Worm (Caenorhabditis elegans) whole organism, young adult: Measurements from ENCODE around the gene flp-4.

Experiments
- B0035.1 ChIP-seq: sonication (generic microtip); optimal IDR thresholded peaks from 2 replicates; lab custom pipeline; 2016; ENCODE audit warnings: missing genetic modification characterization, mild to moderate bottlenecking, missing compliant biosample characterization, missing genotype, missing genetic modification reagents
- C17E4.6 ChIP-seq: fragments of 200-800 bp; sonication (Bioruptor generic); IDR thresholded peaks from 2 replicates; pipeline ENCODE4 v1.3.6; 2022; ENCODE audit warnings: missing genetic modification reagents, missing genetic modification characterization, missing compliant biosample characterization
- F10E7.11 ChIP-seq: sonication (generic microtip); optimal IDR thresholded peaks from 2 replicates; lab custom pipeline; 2017; ENCODE audit warnings: mild to moderate bottlenecking, missing genetic modification characterization, moderate library complexity, missing compliant biosample characterization
- F22D6.2 ChIP-seq: sonication (generic microtip); optimal IDR thresholded peaks from 2 replicates; lab custom pipeline; 2016; ENCODE audit warnings: mild to moderate bottlenecking, missing genetic modification characterization, missing compliant biosample characterization
- F33H1.4 ChIP-seq: fragments of 200-800 bp; sonication (Bioruptor generic); IDR thresholded peaks from 2 replicates; pipeline ENCODE4 v1.3.6; 2022; ENCODE audit warnings: missing genetic modification reagents, missing genetic modification characterization, missing compliant biosample characterization
- F37B4.10 ChIP-seq: fragments of 200-800 bp; sonication (Bioruptor generic); IDR thresholded peaks from 2 replicates; pipeline ENCODE4 v1.3.6; 2022; ENCODE audit warnings: missing genetic modification characterization, missing compliant biosample characterization
- F49E8.2 ChIP-seq: sonication (generic microtip); optimal IDR thresholded peaks from 3 replicates; lab custom pipeline; 2017; ENCODE audit warnings: missing genetic modification characterization, mild to moderate bottlenecking, missing compliant biosample characterization, antibody characterized with exemption, moderate library complexity; ENCODE audit not compliant: insufficient read depth
- F52B5.7 ChIP-seq: sonication (generic microtip); optimal IDR thresholded peaks from 2 replicates; lab custom pipeline; 2016; ENCODE audit warnings: mild to moderate bottlenecking, missing genetic modification characterization, missing compliant biosample characterization
- F57A8.1 ChIP-seq: fragments of 200-800 bp; sonication (Bioruptor generic); optimal IDR thresholded peaks from 2 replicates; lab custom pipeline; 2018; ENCODE audit warnings: mild to moderate bottlenecking, missing genetic modification characterization, moderate library complexity, missing compliant biosample characterization
- Y67H2A.10 ChIP-seq: fragments of 200-800 bp; sonication (Bioruptor generic); conservative IDR thresholded peaks from 2 replicates; pipeline ENCODE4 v1.3.6; 2022; ENCODE audit warnings: missing genetic modification reagents, missing genetic modification characterization, missing compliant biosample characterization
- ama-1 ChIP-seq, 3 experiments: fragments of 150-350 bp in 1 of 3; sonication (generic microtip) in 2 of 3; optimal IDR thresholded peaks; 2 replicates each; lab custom pipeline; 2014 to 2018; ENCODE audit warnings: missing biosample characterization in 2 of 3, missing genetic modification characterization in 2 of 3, missing genetic modification reagents in 2 of 3
- atf-7 ChIP-seq: sonication (generic microtip); optimal IDR thresholded peaks from 2 replicates; lab custom pipeline; 2017; ENCODE audit warnings: mild to moderate bottlenecking, missing genetic modification characterization, missing compliant biosample characterization
- die-1 ChIP-seq: sonication (generic microtip); optimal IDR thresholded peaks from 2 replicates; lab custom pipeline; 2016; ENCODE audit warnings: missing genotype, mild to moderate bottlenecking, missing genetic modification characterization, missing compliant biosample characterization
- efl-1 ChIP-seq: fragments of 150-350 bp; optimal IDR thresholded peaks from 2 replicates; lab custom pipeline; 2014; ENCODE audit warnings: missing biosample characterization, missing genetic modification reagents, missing genetic modification characterization
- ekl-4 ChIP-seq: fragments of 200-800 bp; sonication (Bioruptor generic); IDR thresholded peaks from 2 replicates; pipeline ENCODE4 v1.3.6; 2022; ENCODE audit warnings: missing genetic modification reagents, missing genetic modification characterization, missing compliant biosample characterization
- gei-17 ChIP-seq: fragments of 200-800 bp; sonication (Bioruptor generic); optimal IDR thresholded peaks from 2 replicates; lab custom pipeline; 2018; ENCODE audit warnings: mild to moderate bottlenecking, missing genetic modification characterization, missing compliant biosample characterization
- hlh-12 ChIP-seq: sonication (generic microtip); optimal IDR thresholded peaks from 2 replicates; lab custom pipeline; 2016; ENCODE audit warnings: missing genetic modification characterization, missing compliant biosample characterization
- hmg-1.2 ChIP-seq: fragments of 200-800 bp; sonication (Bioruptor generic); IDR thresholded peaks from 2 replicates; pipeline ENCODE4 v1.3.6; 2022; ENCODE audit warnings: missing genetic modification reagents, missing genetic modification characterization, missing compliant biosample characterization
- hrde-1 ChIP-seq: sonication (generic microtip); optimal IDR thresholded peaks from 2 replicates; lab custom pipeline; 2016; ENCODE audit warnings: missing genetic modification characterization, mild to moderate bottlenecking, missing compliant biosample characterization, moderate library complexity, missing genotype, missing genetic modification reagents, borderline replicate concordance
- hsf-1 ChIP-seq: fragments of 200-800 bp; sonication (Bioruptor generic); IDR thresholded peaks from 2 replicates; pipeline ENCODE4 v1.3.6; 2022; ENCODE audit warnings: missing genetic modification reagents, missing genetic modification characterization, missing compliant biosample characterization
- lin-26 ChIP-seq: fragments of 200-800 bp; sonication (Bioruptor generic); IDR thresholded peaks from 2 replicates; pipeline ENCODE4 v1.3.6; 2022; ENCODE audit warnings: missing genetic modification reagents, missing genetic modification characterization, missing compliant biosample characterization
- lin-35 ChIP-seq, 3 experiments: fragments of 150-350 bp in 2 of 3; sonication (generic microtip) in 1 of 3; optimal IDR thresholded peaks; 2 replicates each; lab custom pipeline; 2014 to 2018; ENCODE audit warnings: missing biosample characterization in 3 of 3, missing genetic modification characterization in 3 of 3, missing genetic modification reagents in 3 of 3
- lin-40 ChIP-seq: sonication (generic microtip); optimal IDR thresholded peaks from 2 replicates; lab custom pipeline; 2016; ENCODE audit warnings: missing genetic modification characterization, mild to moderate bottlenecking, missing compliant biosample characterization, missing genotype, missing genetic modification reagents
- lin-54 ChIP-seq: fragments of 200-800 bp; sonication (Bioruptor generic); optimal IDR thresholded peaks from 2 replicates; lab custom pipeline; 2018; ENCODE audit warnings: mild to moderate bottlenecking, missing genetic modification characterization, missing compliant biosample characterization
- lsl-1 ChIP-seq: fragments of 200-800 bp; sonication (Bioruptor generic); optimal IDR thresholded peaks from 2 replicates; lab custom pipeline; 2018; ENCODE audit warnings: mild to moderate bottlenecking, missing genetic modification characterization, moderate library complexity, missing compliant biosample characterization
- madf-6 ChIP-seq: fragments of 200-800 bp; sonication (Bioruptor generic); IDR thresholded peaks from 2 replicates; pipeline ENCODE4 v1.3.6; 2022; ENCODE audit warnings: missing genetic modification reagents, missing genetic modification characterization, missing compliant biosample characterization
- mxl-1 ChIP-seq: sonication (generic microtip); optimal IDR thresholded peaks from 2 replicates; lab custom pipeline; 2016; ENCODE audit warnings: missing genetic modification characterization, missing compliant biosample characterization
- nfya-2 ChIP-seq: fragments of 200-800 bp; sonication (Bioruptor generic); IDR thresholded peaks from 2 replicates; pipeline ENCODE4 v1.3.6; 2022; ENCODE audit warnings: missing genetic modification reagents, missing genetic modification characterization, missing compliant biosample characterization
- pbrm-1 ChIP-seq: fragments of 200-800 bp; sonication (Bioruptor generic); IDR thresholded peaks from 2 replicates; pipeline ENCODE4 v1.3.6; 2022; ENCODE audit warnings: missing genetic modification reagents, missing genetic modification characterization, missing compliant biosample characterization
- rec-8 ChIP-seq, 2 experiments: sonication (generic microtip); optimal IDR thresholded peaks; 2 replicates each; lab custom pipeline; 2016; ENCODE audit warnings: mild to moderate bottlenecking in 2 of 2, missing genetic modification characterization in 2 of 2, missing genetic modification reagents in 2 of 2, missing genotype in 2 of 2, missing biosample characterization in 1 of 2, missing compliant biosample characterization in 1 of 2, moderate library complexity in 1 of 2
- repo-1 ChIP-seq: sonication (generic microtip); optimal IDR thresholded peaks from 2 replicates; lab custom pipeline; 2017; ENCODE audit warnings: mild to moderate bottlenecking, missing genetic modification characterization, missing compliant biosample characterization
- rpc-1 ChIP-seq, 2 experiments: fragments of 150-350 bp in 1 of 2; sonication (generic microtip) in 1 of 2; optimal IDR thresholded peaks; 2 replicates each; lab custom pipeline; 2014 to 2018; ENCODE audit warnings: missing biosample characterization in 1 of 2, missing genetic modification characterization in 1 of 2, missing genetic modification reagents in 1 of 2, missing genotype in 1 of 2
- sdz-38 ChIP-seq: sonication (generic microtip); optimal IDR thresholded peaks from 2 replicates; lab custom pipeline; 2016; ENCODE audit warnings: missing genotype, missing genetic modification characterization, missing compliant biosample characterization
- snpc-1.1 ChIP-seq: sonication (generic microtip); optimal IDR thresholded peaks from 2 replicates; lab custom pipeline; 2017; ENCODE audit warnings: missing genetic modification characterization, mild to moderate bottlenecking, missing compliant biosample characterization, antibody characterized with exemption, moderate library complexity, missing genotype, missing genetic modification reagents; ENCODE audit not compliant: insufficient read depth
- snpc-1.3 ChIP-seq: sonication (generic microtip); optimal IDR thresholded peaks from 2 replicates; lab custom pipeline; 2017; ENCODE audit warnings: missing genetic modification characterization, mild to moderate bottlenecking, missing compliant biosample characterization, antibody characterized with exemption, moderate library complexity, missing genotype, missing genetic modification reagents; ENCODE audit not compliant: insufficient read depth
- tbx-9 ChIP-seq: sonication (generic microtip); optimal IDR thresholded peaks from 2 replicates; lab custom pipeline; 2016; ENCODE audit warnings: borderline replicate concordance, missing genetic modification characterization, inconsistent platforms, missing compliant biosample characterization
- xnd-1 ChIP-seq: sonication (generic microtip); optimal IDR thresholded peaks from 2 replicates; lab custom pipeline; 2016; ENCODE audit warnings: missing genotype, missing genetic modification reagents, missing genetic modification characterization, missing compliant biosample characterization
- zim-3 ChIP-seq: sonication (generic microtip); optimal IDR thresholded peaks from 2 replicates; lab custom pipeline; 2017; ENCODE audit warnings: mild to moderate bottlenecking, missing genetic modification characterization, moderate library complexity, missing compliant biosample characterization
- ztf-6 ChIP-seq: fragments of 200-800 bp; sonication (Bioruptor generic); IDR thresholded peaks from 2 replicates; pipeline ENCODE4 v1.3.6; 2022; ENCODE audit warnings: missing genetic modification reagents, missing genetic modification characterization, missing compliant biosample characterization

Gene flp-4

DNA sequence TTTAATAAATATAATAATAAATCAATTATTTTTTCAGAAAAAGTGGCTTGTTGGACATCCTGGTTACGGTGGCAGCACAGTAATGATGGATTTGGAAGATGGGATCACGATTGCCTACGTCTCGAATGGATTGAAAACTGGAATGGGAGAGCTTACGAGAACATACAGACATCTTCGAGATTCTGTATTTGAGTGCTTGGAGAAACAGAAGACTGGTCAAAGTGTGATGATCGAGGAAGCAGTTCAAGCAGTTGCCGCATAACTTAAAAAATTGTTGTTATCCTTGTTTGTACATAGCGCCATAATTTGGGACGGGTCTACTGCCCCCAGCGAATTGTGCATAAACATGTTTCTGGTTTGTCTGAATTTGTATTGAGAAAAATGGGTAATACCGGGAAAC, 49.8 kb downstream of the flp-4 start:
- no peak for TF ChIP-seq mxl-1 (tag; lab: Kevin White, UChicago)
- TF ChIP-seq F10E7.11 = peak; percentile 11
- TF ChIP-seq Y67H2A.10 (GFP tag; lab: Robert Waterston, UW) = no peak
- 0 out of 2 replicates have a peak, but pooled peaks have one; percentile 17 for TF ChIP-seq pbrm-1 (GFP tag; lab: Robert Waterston, UW)
- peak; percentile 63; the same call in 1 of the 2 replicates for TF ChIP-seq ekl-4 (GFP tag; lab: Robert Waterston, UW)
- TF ChIP-seq ztf-6 (GFP tag; lab: Robert Waterston, UW) = no peak
- no peak for TF ChIP-seq lin-35 (GFP tag; optimal IDR thresholded peaks at IDR 0.05; lab: Kevin White, UChicago)
- peak; percentile 50 for TF ChIP-seq repo-1 (tag; lab: Kevin White, UChicago)
- TF ChIP-seq rec-8 (tag; optimal IDR thresholded peaks at IDR 0.05; lab: Kevin White, UChicago) = no peak
- TF ChIP-seq hmg-1.2 = 0 out of 2 replicates have a peak, but pooled peaks have one; percentile 14
- peak; percentile 41; the same call in 1 of the 2 replicates for TF ChIP-seq lin-26 (GFP tag; lab: Robert Waterston, UW)
- no peak for TF ChIP-seq F22D6.2 (tag; lab: Kevin White, UChicago)
- peak; percentile 21 for TF ChIP-seq die-1
- TF ChIP-seq lin-54 = no peak
- no peak for TF ChIP-seq tbx-9
- peak; percentile 47 for TF ChIP-seq F49E8.2 (tag; lab: Kevin White, UChicago)
- peak; percentile 8; the same call in 1 of the 2 replicates for TF ChIP-seq F33H1.4
- peak; percentile 51 for TF ChIP-seq F52B5.7
- no peak for TF ChIP-seq F37B4.10 (GFP tag; lab: Robert Waterston, UW)
- peak; percentile 49; the same call in 1 of the 2 replicates for TF ChIP-seq hsf-1
- TF ChIP-seq rpc-1 (optimal IDR thresholded peaks at IDR 0.05; lab: Kevin White, UChicago) = no peak
- TF ChIP-seq rpc-1 (tag; optimal IDR thresholded peaks at IDR 0.05; lab: Kevin White, UChicago) = no peak
- no peak for TF ChIP-seq lsl-1 (GFP tag; lab: Kevin White, UChicago)
- peak; percentile 38; the same call in 1 of the 2 replicates for TF ChIP-seq madf-6 (GFP tag; lab: Robert Waterston, UW)
- no peak for TF ChIP-seq nfya-2 (GFP tag; lab: Robert Waterston, UW)
- no peak for TF ChIP-seq B0035.1 (tag; lab: Kevin White, UChicago)
- no peak for TF ChIP-seq snpc-1.3 (tag; lab: Kevin White, UChicago)
- peak; percentile 12 for TF ChIP-seq hrde-1

ce11 chrII:10099072-10099471, 50.4 kb downstream of the flp-4 start:
- no peak for TF ChIP-seq hlh-12 (tag; lab: Kevin White, UChicago)
- TF ChIP-seq lin-40 (tag; lab: Kevin White, UChicago) = no peak
- no peak for TF ChIP-seq lin-54
- no peak for TF ChIP-seq atf-7 (tag; lab: Kevin White, UChicago)
- no peak for TF ChIP-seq F37B4.10 (GFP tag; lab: Robert Waterston, UW)
- no peak for TF ChIP-seq zim-3
- TF ChIP-seq gei-17 = no peak

DNA sequence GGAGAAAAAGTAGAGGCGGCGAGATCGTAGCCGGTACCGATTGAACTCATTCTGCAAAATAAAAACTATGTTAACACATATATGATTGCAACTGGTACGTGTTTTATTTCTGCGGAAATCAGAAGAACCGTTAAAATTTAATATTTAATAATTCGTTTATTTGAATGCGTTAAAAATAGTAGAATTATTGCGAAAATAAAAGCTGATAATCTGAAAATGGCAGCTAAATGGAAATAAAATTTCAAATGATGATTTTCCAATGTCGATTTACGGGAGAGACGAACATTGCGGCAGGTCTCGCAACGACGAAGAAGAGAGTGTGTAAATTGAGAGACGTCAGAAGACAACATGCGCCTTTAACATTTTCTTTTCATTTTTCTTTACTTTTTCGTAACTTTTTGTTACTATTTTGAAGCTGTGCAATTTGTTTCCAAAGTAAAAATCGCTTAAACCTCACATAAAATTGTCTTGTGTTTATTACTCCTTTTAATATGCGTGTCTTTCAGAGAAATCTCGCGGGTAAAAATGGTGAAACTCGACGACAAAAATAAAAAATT, 51.2 kb downstream of the flp-4 start, which contains the start of the genes pas-7 and puf-12:
Gene pas-7, minus strand, starts transcription at position 51 of the 557 bp plus-strand sequence.
Gene puf-12, plus strand, starts transcription at position 507 of the 557 bp plus-strand sequence.
- TF ChIP-seq madf-6 (GFP tag; lab: Robert Waterston, UW) = peak; percentile 19; the same call in 1 of the 2 replicates
- TF ChIP-seq F57A8.1 (GFP tag; lab: Kevin White, UChicago) = no peak
- TF ChIP-seq sdz-38 (tag; lab: Kevin White, UChicago) = no peak
- no peak for TF ChIP-seq C17E4.6 (GFP tag; lab: Robert Waterston, UW)
- no peak for TF ChIP-seq xnd-1 (tag; lab: Kevin White, UChicago)
- TF ChIP-seq snpc-1.1 (tag; lab: Kevin White, UChicago) = peak; percentile 9
- peak; percentile 78; the same call in 1 of the 2 replicates for TF ChIP-seq hmg-1.2
- no peak for TF ChIP-seq lin-35 (GFP tag; optimal IDR thresholded peaks at IDR 0.05; lab: Kevin White, UChicago)
- no peak for TF ChIP-seq tbx-9
- no peak for TF ChIP-seq ama-1 (optimal IDR thresholded peaks at IDR 0.05; lab: Kevin White, UChicago)
- TF ChIP-seq ama-1 (GFP tag; optimal IDR thresholded peaks at IDR 0.05; lab: Kevin White, UChicago) = no peak
- no peak for TF ChIP-seq ekl-4 (GFP tag; lab: Robert Waterston, UW)
- TF ChIP-seq F33H1.4 = peak; percentile 69
- peak; percentile 14 for TF ChIP-seq lsl-1 (GFP tag; lab: Kevin White, UChicago)
- peak; percentile 1 for TF ChIP-seq efl-1 (GFP tag; lab: Kevin White, UChicago)
